Fruit fly (Drosophila melanogaster) whole organism, embryonic: ENCODE data around the gene CG5043.

Experiments used
- B-H2 ChIP-seq: fragments of 200-800 bp; sonication (Bioruptor generic); optimal IDR thresholded peaks from 2 replicates; lab custom pipeline; 2018; ENCODE audit warnings: missing biosample characterization, mild to moderate bottlenecking, missing genetic modification characterization
- CG11504 ChIP-seq: fragments of 200-800 bp; sonication (Bioruptor generic); optimal IDR thresholded peaks from 3 replicates; lab custom pipeline; 2019; ENCODE audit warnings: missing biosample characterization, mild to moderate bottlenecking, missing genetic modification characterization, moderate library complexity
- CG11695 ChIP-seq: fragments of 200-800 bp; sonication (Bioruptor generic); IDR thresholded peaks from 3 replicates; pipeline ENCODE4 v1.3.6; 2022; ENCODE audit warnings: missing biosample characterization, missing genetic modification characterization
- CG11696 ChIP-seq: fragments of 200-800 bp; sonication (Bioruptor generic); IDR thresholded peaks from 2 replicates; pipeline ENCODE4 v1.3.6; 2022; ENCODE audit warnings: missing biosample characterization, missing genetic modification characterization
- CG12071 ChIP-seq: fragments of 200-800 bp; sonication (Bioruptor generic); optimal IDR thresholded peaks from 3 replicates; lab custom pipeline; 2018; ENCODE audit warnings: missing biosample characterization, mild to moderate bottlenecking, missing genetic modification characterization
- CG12236 ChIP-seq: fragments of 200-800 bp; sonication (Bioruptor generic); optimal IDR thresholded peaks from 2 replicates; lab custom pipeline; 2016; ENCODE audit warnings: missing biosample characterization, missing genetic modification characterization
- CG13296 ChIP-seq: fragments of 200-800 bp; sonication (Bioruptor generic); optimal IDR thresholded peaks from 3 replicates; lab custom pipeline; 2018; ENCODE audit warnings: missing biosample characterization, mild to moderate bottlenecking, missing genetic modification characterization
- CG14860 ChIP-seq: fragments of 200-800 bp; sonication (Bioruptor generic); IDR thresholded peaks from 3 replicates; pipeline ENCODE4 v1.3.6; 2022; ENCODE audit warnings: missing biosample characterization, missing genetic modification characterization; ENCODE audit not compliant: partially characterized antibody
- CG15011 ChIP-seq: fragments of 200-800 bp; sonication (Bioruptor generic); optimal IDR thresholded peaks from 3 replicates; lab custom pipeline; 2018; ENCODE audit warnings: missing biosample characterization, mild to moderate bottlenecking, missing genetic modification characterization
- CG17361 ChIP-seq: fragments of 200-800 bp; sonication (Bioruptor generic); IDR thresholded peaks from 3 replicates; pipeline ENCODE4 v1.3.6; 2022; ENCODE audit warnings: missing biosample characterization, missing genetic modification characterization
- CG17912 ChIP-seq: fragments of 200-800 bp; sonication (Bioruptor generic); optimal IDR thresholded peaks from 2 replicates; lab custom pipeline; 2018; ENCODE audit warnings: missing biosample characterization, mild to moderate bottlenecking, missing genetic modification characterization
- CG31388 ChIP-seq: fragments of 200-800 bp; sonication (Bioruptor generic); optimal IDR thresholded peaks from 2 replicates; lab custom pipeline; 2016; ENCODE audit warnings: missing biosample characterization, missing genetic modification characterization
- CG34422 ChIP-seq: fragments of 200-800 bp; sonication (Bioruptor generic); IDR thresholded peaks from 3 replicates; pipeline ENCODE4 v1.3.6; 2022; ENCODE audit warnings: missing biosample characterization, missing genetic modification characterization
- CG4328 ChIP-seq: fragments of 200-800 bp; sonication (Bioruptor generic); optimal IDR thresholded peaks from 3 replicates; lab custom pipeline; 2017; ENCODE audit warnings: missing biosample characterization, missing genetic modification reagents, missing genetic modification characterization
- CG6813 ChIP-seq: fragments of 200-800 bp; sonication (Bioruptor generic); optimal IDR thresholded peaks from 2 replicates; lab custom pipeline; 2017; ENCODE audit warnings: missing biosample characterization, missing genetic modification characterization, mild to moderate bottlenecking, moderate library complexity, missing genetic modification reagents
- CG7556 ChIP-seq: fragments of 200-800 bp; sonication (Bioruptor generic); optimal IDR thresholded peaks from 2 replicates; lab custom pipeline; 2017; ENCODE audit warnings: missing biosample characterization, mild to moderate bottlenecking, missing genetic modification characterization
- CG8944 ChIP-seq: fragments of 200-800 bp; sonication (Bioruptor generic); optimal IDR thresholded peaks from 3 replicates; lab custom pipeline; 2016; ENCODE audit warnings: missing biosample characterization, missing genetic modification characterization
- CTCF ChIP-seq: fragments of 200-800 bp; sonication (Bioruptor generic); optimal IDR thresholded peaks from 2 replicates; lab custom pipeline; 2017; ENCODE audit warnings: missing biosample characterization, mild to moderate bottlenecking, missing genetic modification characterization, moderate library complexity
- CoRest ChIP-seq: fragments of 200-800 bp; sonication (Bioruptor generic); optimal IDR thresholded peaks from 3 replicates; lab custom pipeline; 2018; ENCODE audit warnings: missing biosample characterization, mild to moderate bottlenecking, missing genetic modification characterization, moderate library complexity
- Deaf1 ChIP-seq: fragments of 200-800 bp; optimal IDR thresholded peaks from 3 replicates; lab custom pipeline; 2019; ENCODE audit warnings: missing biosample characterization, mild to moderate bottlenecking, missing genetic modification characterization, moderate library complexity
- Doc2 ChIP-seq: fragments of 200-800 bp; sonication (Bioruptor generic); IDR thresholded peaks from 2 replicates; pipeline ENCODE4 v1.3.6; 2022; ENCODE audit warnings: missing biosample characterization, missing genetic modification characterization
- Dp ChIP-seq: fragments of 200-800 bp; sonication (Bioruptor generic); optimal IDR thresholded peaks from 2 replicates; lab custom pipeline; 2018; ENCODE audit warnings: missing biosample characterization, mild to moderate bottlenecking, missing genetic modification characterization, moderate library complexity
- Eip74EF ChIP-seq, 2 experiments: fragments of 200-800 bp in 1 of 2; fragments of >200 bp in 1 of 2; sonication (Bioruptor generic) in 1 of 2; optimal IDR thresholded peaks; 2 replicates each; lab custom pipeline; 2017 to 2019; ENCODE audit warnings: missing biosample characterization in 2 of 2, missing genetic modification characterization in 2 of 2, mild to moderate bottlenecking in 1 of 2, moderate library complexity in 1 of 2
- Fer2 ChIP-seq: fragments of 200-800 bp; sonication (Bioruptor generic); optimal IDR thresholded peaks from 2 replicates; lab custom pipeline; 2018; ENCODE audit warnings: missing biosample characterization, mild to moderate bottlenecking, missing genetic modification characterization, moderate library complexity
- Hand ChIP-seq: fragments of 200-800 bp; sonication (Bioruptor generic); optimal IDR thresholded peaks from 2 replicates; lab custom pipeline; 2017; ENCODE audit warnings: mild to moderate bottlenecking, missing biosample characterization, missing genetic modification reagents, missing genetic modification characterization
- Mrtf ChIP-seq: fragments of 200-800 bp; sonication (Bioruptor generic); IDR thresholded peaks from 3 replicates; pipeline ENCODE4 v1.3.6; 2022; ENCODE audit warnings: missing biosample characterization, missing genetic modification characterization
- Sox100B ChIP-seq: fragments of 200-800 bp; sonication (Bioruptor generic); optimal IDR thresholded peaks from 3 replicates; lab custom pipeline; 2018; ENCODE audit warnings: missing biosample characterization, mild to moderate bottlenecking, missing genetic modification characterization
- Sox102F ChIP-seq: fragments of 200-800 bp; sonication (Bioruptor generic); optimal IDR thresholded peaks from 2 replicates; lab custom pipeline; 2018; ENCODE audit warnings: missing biosample characterization, mild to moderate bottlenecking, missing genetic modification characterization, moderate library complexity
- YL-1 ChIP-seq: fragments of 200-800 bp; sonication (Bioruptor generic); optimal IDR thresholded peaks from 3 replicates; lab custom pipeline; 2017; ENCODE audit warnings: missing biosample characterization, mild to moderate bottlenecking, missing genetic modification characterization
- az2 ChIP-seq: fragments of 200-800 bp; sonication (Bioruptor generic); optimal IDR thresholded peaks from 3 replicates; lab custom pipeline; 2016; ENCODE audit warnings: missing biosample characterization, missing genetic modification characterization
- bsh ChIP-seq, 2 experiments: fragments of 200-800 bp; sonication (Bioruptor generic); optimal IDR thresholded peaks; 2 replicates each; lab custom pipeline; 2017 to 2018; ENCODE audit warnings: mild to moderate bottlenecking in 2 of 2, missing biosample characterization in 2 of 2, missing genetic modification characterization in 2 of 2, moderate library complexity in 1 of 2
- corto ChIP-seq: fragments of 200-800 bp; sonication (Bioruptor generic); optimal IDR thresholded peaks from 2 replicates; lab custom pipeline; 2016; ENCODE audit warnings: missing biosample characterization, mild to moderate bottlenecking, missing genetic modification characterization, moderate library complexity
- crol ChIP-seq: fragments of 200-800 bp; sonication (Bioruptor generic); IDR thresholded peaks from 2 replicates; pipeline ENCODE4 v1.3.6; 2022; ENCODE audit warnings: missing biosample characterization, missing genetic modification characterization
- dysf ChIP-seq: fragments of 200-800 bp; sonication (Bioruptor generic); IDR thresholded peaks from 3 replicates; pipeline ENCODE4 v1.3.6; 2022; ENCODE audit warnings: missing biosample characterization, missing genetic modification characterization
- ewg ChIP-seq: fragments of 200-800 bp; sonication (Bioruptor generic); optimal IDR thresholded peaks from 3 replicates; lab custom pipeline; 2017; ENCODE audit warnings: mild to moderate bottlenecking, missing biosample characterization, missing genetic modification reagents, missing genetic modification characterization
- eyg ChIP-seq: fragments of 200-800 bp; sonication (Bioruptor generic); optimal IDR thresholded peaks from 3 replicates; lab custom pipeline; 2016; ENCODE audit warnings: missing biosample characterization, missing genetic modification characterization
- lov ChIP-seq, 2 experiments: fragments of 200-800 bp in 1 of 2; fragments of >200 bp in 1 of 2; sonication (Bioruptor generic) in 1 of 2; IDR thresholded peaks in 1 of 2; optimal IDR thresholded peaks in 1 of 2; 2 replicates in 1 of 2; 3 replicates in 1 of 2; pipeline versions ENCODE4 v1.3.6 to Lab custom; 2017 to 2022; ENCODE audit warnings: missing biosample characterization in 1 of 2, missing genetic modification characterization in 1 of 2
- nom ChIP-seq: fragments of 200-800 bp; sonication (Bioruptor generic); optimal IDR thresholded peaks from 2 replicates; lab custom pipeline; 2017; ENCODE audit warnings: missing biosample characterization, missing genetic modification characterization, mild to moderate bottlenecking, moderate library complexity, missing genetic modification reagents
- otp ChIP-seq: fragments of 200-800 bp; sonication (Bioruptor generic); IDR thresholded peaks from 3 replicates; pipeline ENCODE4, ENCODE4 v1.3.6; 2022; ENCODE audit warnings: missing biosample characterization, missing genetic modification characterization
- pita ChIP-seq: fragments of 200-800 bp; sonication (Bioruptor generic); optimal IDR thresholded peaks from 2 replicates; lab custom pipeline; 2017; ENCODE audit warnings: missing biosample characterization, mild to moderate bottlenecking, missing genetic modification characterization
- pnt ChIP-seq: fragments of 200-800 bp; sonication (Bioruptor generic); optimal IDR thresholded peaks from 3 replicates; lab custom pipeline; 2016; ENCODE audit warnings: missing biosample characterization, missing genetic modification characterization
- pum ChIP-seq: fragments of 200-800 bp; sonication (Bioruptor generic); optimal IDR thresholded peaks from 2 replicates; lab custom pipeline; 2016; ENCODE audit warnings: missing biosample characterization, missing genetic modification characterization
- ro ChIP-seq: fragments of 200-800 bp; sonication (Bioruptor generic); IDR thresholded peaks from 2 replicates; pipeline ENCODE4 v1.3.6; 2022; ENCODE audit warnings: missing biosample characterization, missing genetic modification characterization
- run ChIP-seq: fragments of 200-800 bp; sonication (Bioruptor generic); optimal IDR thresholded peaks from 3 replicates; lab custom pipeline; 2018; ENCODE audit warnings: missing biosample characterization, mild to moderate bottlenecking, missing genetic modification characterization
- scrt ChIP-seq: fragments of 200-800 bp; sonication (Bioruptor generic); optimal IDR thresholded peaks from 2 replicates; lab custom pipeline; 2018; ENCODE audit warnings: missing biosample characterization, mild to moderate bottlenecking, missing genetic modification characterization, moderate library complexity
- sens ChIP-seq: fragments of 200-800 bp; sonication (Bioruptor generic); peaks from one replicate; lab custom pipeline; 2016; ENCODE audit warnings: missing biosample characterization, missing genetic modification characterization
- ssp ChIP-seq: fragments of 200-800 bp; sonication (Bioruptor generic); IDR thresholded peaks from 2 replicates; pipeline ENCODE4 v1.3.6; 2022; ENCODE audit warnings: missing biosample characterization, missing genetic modification characterization
- stwl ChIP-seq: fragments of 200-800 bp; sonication (Bioruptor generic); optimal IDR thresholded peaks from 3 replicates; lab custom pipeline; 2018; ENCODE audit warnings: missing biosample characterization, mild to moderate bottlenecking, missing genetic modification characterization, moderate library complexity
- tx ChIP-seq: fragments of 200-800 bp; sonication (Bioruptor generic); optimal IDR thresholded peaks from 2 replicates; lab custom pipeline; 2016; ENCODE audit warnings: missing biosample characterization, missing genetic modification characterization
- unc-4 ChIP-seq: fragments of 200-800 bp; sonication (Bioruptor generic); IDR thresholded peaks from 2 replicates; pipeline ENCODE4 v1.3.6; 2022; ENCODE audit warnings: missing biosample characterization, missing genetic modification characterization; ENCODE audit not compliant: partially characterized antibody
- wor ChIP-seq: fragments of 200-800 bp; sonication (Bioruptor generic); IDR thresholded peaks from 2 replicates; pipeline ENCODE4 v1.3.6; 2022; ENCODE audit warnings: missing biosample characterization, missing genetic modification characterization

The CG5043 gene

DNA sequence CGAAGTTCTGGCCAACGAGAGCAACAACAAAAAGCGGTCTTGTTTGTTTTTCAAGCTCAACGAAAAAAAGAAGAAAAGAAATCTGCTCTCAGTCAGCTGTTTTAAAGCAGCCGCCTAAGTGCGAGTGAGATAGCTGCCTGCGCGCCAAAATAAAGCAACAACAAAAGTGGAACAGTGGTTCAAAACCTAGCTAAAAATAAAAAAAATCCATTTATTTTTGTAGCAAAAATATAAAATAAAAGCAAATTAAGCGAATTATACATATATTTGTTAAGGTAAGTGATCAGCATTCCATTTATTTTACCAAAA, 48.5 kb upstream of the CG5043 start (continued):
- TF ChIP-seq pita (GFP tag; lab: Kevin White, UChicago) (peak; percentile 5), CG14860 (no peak), eyg (GFP tag; lab: Kevin White, UChicago) (no peak), CG6813 (GFP tag; lab: Kevin White, UChicago) (no peak), CG12236 (GFP tag; lab: Kevin White, UChicago) (no peak), CG7556 (GFP tag; lab: Kevin White, UChicago) (no peak), lov (optimal IDR thresholded peaks at IDR 0.05; lab: Kevin White, UChicago) (no peak), lov (GFP tag; IDR thresholded peaks at IDR 0.05; lab: Robert Waterston, UW) (no peak), bsh (GFP tag; optimal IDR thresholded peaks at IDR 0.05; lab: Kevin White, UChicago) (peak; percentile 9 to 99), ssp (GFP tag; lab: Robert Waterston, UW) (no peak), CG8944 (GFP tag; lab: Kevin White, UChicago) (no peak), run (no peak), B-H2 (GFP tag; lab: Kevin White, UChicago) (no peak), sens (GFP tag; lab: Kevin White, UChicago) (peak; percentile 50), CG31388 (no peak), CG11696 (GFP tag; lab: Robert Waterston, UW) (no peak), Doc2 (GFP tag; lab: Robert Waterston, UW) (no peak), Dp (GFP tag; lab: Kevin White, UChicago) (peak; percentile 72), CG12071 (no peak), CG11695 (GFP tag; lab: Robert Waterston, UW) (0 out of 3 replicates have a peak, but pooled peaks have one; percentile 51), pnt (GFP tag; lab: Kevin White, UChicago) (no peak), Deaf1 (peak; percentile 9), Hand (GFP tag; lab: Kevin White, UChicago) (no peak), corto (peak; percentile 3), ro (GFP tag; lab: Robert Waterston, UW) (no peak), YL-1 (GFP tag; lab: Kevin White, UChicago) (no peak), CG4328 (GFP tag; lab: Kevin White, UChicago) (no peak), CG17912 (GFP tag; lab: Kevin White, UChicago) (no peak), otp (GFP tag; lab: Robert Waterston, UW) (no peak), CTCF (GFP tag; lab: Kevin White, UChicago) (no peak), pum (no peak), az2 (GFP tag; lab: Kevin White, UChicago) (no peak), CG11504 (tag; lab: Kevin White, UChicago) (peak; percentile 31), CG34422 (GFP tag; lab: Robert Waterston, UW) (peak; percentile 80; the same call in 1 of the 3 replicates), Mrtf (GFP tag; lab: Robert Waterston, UW) (no peak), stwl (tag; lab: Kevin White, UChicago) (peak; percentile 29), CG15011 (GFP tag; lab: Kevin White, UChicago) (no peak), wor (GFP tag; lab: Robert Waterston, UW) (no peak), Sox102F (GFP tag; lab: Kevin White, UChicago) (no peak), ewg (GFP tag; lab: Kevin White, UChicago) (peak; percentile 84), scrt (GFP tag; lab: Kevin White, UChicago) (peak; percentile 33), nom (GFP tag; lab: Kevin White, UChicago) (peak; percentile 99), CoRest (tag; lab: Kevin White, UChicago) (peak; percentile 3), unc-4 (GFP tag; lab: Robert Waterston, UW) (no peak), CG13296 (peak; percentile 51), Eip74EF (GFP tag; optimal IDR thresholded peaks at IDR 0.05; lab: Kevin White, UChicago) (peak in 1 of 2 experiments; percentile 42), dysf (0 out of 3 replicates have a peak, but pooled peaks have one; percentile 13), tx (GFP tag; lab: Kevin White, UChicago) (no peak), Fer2 (tag; lab: Kevin White, UChicago) (no peak), CG17361 (GFP tag; lab: Robert Waterston, UW) (0 out of 3 replicates have a peak, but pooled peaks have one; percentile 7), crol (no peak), Sox100B (peak; percentile 38)
